Fruit fly (Drosophila melanogaster) whole organism, embryonic: ENCODE measurements around the gene dmrt11E.

Experiments used
- Asciz ChIP-seq: fragments of 200-800 bp; sonication (Bioruptor generic); optimal IDR thresholded peaks from 2 replicates; lab custom pipeline; 2017; ENCODE audit warnings: missing biosample characterization, mild to moderate bottlenecking, missing genetic modification characterization, missing genetic modification reagents
- C15 ChIP-seq: fragments of 200-800 bp; sonication (Bioruptor generic); IDR thresholded peaks from 3 replicates; pipeline ENCODE4 v1.3.6; 2022; ENCODE audit warnings: missing biosample characterization, missing genetic modification characterization
- CG10321 ChIP-seq: fragments of 200-800 bp; sonication (Bioruptor generic); IDR thresholded peaks from 2 replicates; pipeline ENCODE4 v1.3.6; 2022; ENCODE audit warnings: missing biosample characterization, missing genetic modification characterization
- CG10366 ChIP-seq: fragments of 200-800 bp; sonication (Bioruptor generic); IDR thresholded peaks from 2 replicates; pipeline ENCODE4 v1.3.6; 2022; ENCODE audit warnings: missing biosample characterization, missing genetic modification characterization
- CG11398 ChIP-seq: fragments of 200-800 bp; sonication (Bioruptor generic); optimal IDR thresholded peaks from 2 replicates; lab custom pipeline; 2016; ENCODE audit warnings: missing biosample characterization, missing genetic modification characterization
- CG11504 ChIP-seq: fragments of 200-800 bp; sonication (Bioruptor generic); optimal IDR thresholded peaks from 3 replicates; lab custom pipeline; 2019; ENCODE audit warnings: missing biosample characterization, mild to moderate bottlenecking, missing genetic modification characterization, moderate library complexity
- CG14965 ChIP-seq: fragments of 200-800 bp; sonication (Bioruptor generic); optimal IDR thresholded peaks from 2 replicates; lab custom pipeline; 2016; ENCODE audit warnings: missing biosample characterization, missing genetic modification characterization, borderline replicate concordance
- CG1647 ChIP-seq: fragments of 200-800 bp; sonication (Bioruptor generic); optimal IDR thresholded peaks from 3 replicates; lab custom pipeline; 2016; ENCODE audit warnings: missing biosample characterization, missing genetic modification characterization
- CG17186 ChIP-seq: fragments of 200-800 bp; sonication (Bioruptor generic); optimal IDR thresholded peaks from 3 replicates; lab custom pipeline; 2017; ENCODE audit warnings: missing biosample characterization, missing genetic modification reagents, missing genetic modification characterization
- CG3065 ChIP-seq: fragments of 200-800 bp; sonication (Bioruptor generic); optimal IDR thresholded peaks from 2 replicates; lab custom pipeline; 2016; ENCODE audit warnings: missing biosample characterization, missing genetic modification characterization
- CG32532 ChIP-seq: fragments of 200-800 bp; sonication (Bioruptor generic); IDR thresholded peaks from 2 replicates; pipeline ENCODE4 v1.3.6; 2022; ENCODE audit warnings: missing biosample characterization, missing genetic modification characterization
- CG4404 ChIP-seq: fragments of 200-800 bp; sonication (Bioruptor generic); IDR thresholded peaks from 2 replicates; pipeline ENCODE4 v1.3.6; 2022; ENCODE audit warnings: missing biosample characterization, missing genetic modification characterization
- CG4820 ChIP-seq: fragments of 200-800 bp; sonication (Bioruptor generic); optimal IDR thresholded peaks from 3 replicates; lab custom pipeline; 2016; ENCODE audit warnings: missing biosample characterization, missing genetic modification characterization
- CG7839 ChIP-seq: fragments of 200-800 bp; sonication (Bioruptor generic); optimal IDR thresholded peaks from 3 replicates; lab custom pipeline; 2018; ENCODE audit warnings: missing biosample characterization, mild to moderate bottlenecking, missing genetic modification characterization, moderate library complexity
- CG8290 ChIP-seq, 3 experiments: fragments of 200-800 bp; sonication (Bioruptor generic); optimal IDR thresholded peaks; 2 replicates each; lab custom pipeline; 2016 to 2019; ENCODE audit warnings: missing biosample characterization in 3 of 3, missing genetic modification characterization in 3 of 3, mild to moderate bottlenecking in 2 of 3, moderate library complexity in 1 of 3
- CG8924 ChIP-seq: fragments of 200-800 bp; optimal IDR thresholded peaks from 3 replicates; lab custom pipeline; 2019; ENCODE audit warnings: missing biosample characterization, mild to moderate bottlenecking, missing genetic modification characterization, moderate library complexity
- CG9727 ChIP-seq: fragments of 200-800 bp; sonication (Bioruptor generic); optimal IDR thresholded peaks from 3 replicates; lab custom pipeline; 2017; ENCODE audit warnings: missing biosample characterization, mild to moderate bottlenecking, missing genetic modification characterization
- CG9797 ChIP-seq: fragments of 200-800 bp; sonication (Bioruptor generic); optimal IDR thresholded peaks from 3 replicates; lab custom pipeline; 2018; ENCODE audit warnings: missing biosample characterization, mild to moderate bottlenecking, missing genetic modification characterization
- Chrac-16 ChIP-seq: fragments of 200-800 bp; sonication (Bioruptor generic); optimal IDR thresholded peaks from 3 replicates; lab custom pipeline; 2016; ENCODE audit warnings: missing biosample characterization, missing genetic modification characterization
- Dek ChIP-seq: fragments of 200-800 bp; sonication (Bioruptor generic); optimal IDR thresholded peaks from 3 replicates; lab custom pipeline; 2019; ENCODE audit warnings: missing biosample characterization, mild to moderate bottlenecking, missing genetic modification characterization, moderate library complexity
- Dfd ChIP-seq, 2 experiments: fragments of >200 bp; optimal IDR thresholded peaks; 2 replicates each; lab custom pipeline; 2017; ENCODE audit warnings: missing biosample characterization in 2 of 2, missing genetic modification characterization in 2 of 2
- ERR ChIP-seq: fragments of 200-800 bp; sonication (Bioruptor generic); optimal IDR thresholded peaks from 2 replicates; lab custom pipeline; 2016; ENCODE audit warnings: missing biosample characterization, missing genetic modification characterization
- Hr3 ChIP-seq: fragments of 200-800 bp; sonication (Bioruptor generic); optimal IDR thresholded peaks from 3 replicates; lab custom pipeline; 2016; ENCODE audit warnings: missing biosample characterization, missing genetic modification characterization
- MESR4 ChIP-seq: fragments of 200-800 bp; sonication (Bioruptor generic); optimal IDR thresholded peaks from 2 replicates; lab custom pipeline; 2018; ENCODE audit warnings: missing biosample characterization, mild to moderate bottlenecking, missing genetic modification characterization, moderate library complexity
- NK7.1 ChIP-seq: fragments of 200-800 bp; sonication (Bioruptor generic); optimal IDR thresholded peaks from 3 replicates; lab custom pipeline; 2016; ENCODE audit warnings: missing biosample characterization, missing genetic modification characterization
- Nf-YA ChIP-seq: fragments of 200-800 bp; sonication (Bioruptor generic); IDR thresholded peaks from 2 replicates; pipeline ENCODE4 v1.3.6; 2022; ENCODE audit warnings: missing biosample characterization, missing genetic modification characterization
- Ravus ChIP-seq: fragments of 200-800 bp; sonication (Bioruptor generic); IDR thresholded peaks from 2 replicates; pipeline ENCODE4 v1.3.6; 2022; ENCODE audit warnings: missing biosample characterization, missing genetic modification characterization
- YL-1 ChIP-seq: fragments of 200-800 bp; sonication (Bioruptor generic); optimal IDR thresholded peaks from 3 replicates; lab custom pipeline; 2017; ENCODE audit warnings: missing biosample characterization, mild to moderate bottlenecking, missing genetic modification characterization
- caup ChIP-seq: fragments of 200-800 bp; sonication (Bioruptor generic); optimal IDR thresholded peaks from 3 replicates; lab custom pipeline; 2017; ENCODE audit warnings: missing biosample characterization, mild to moderate bottlenecking, missing genetic modification characterization, moderate library complexity; ENCODE audit not compliant: severe bottlenecking
- chn ChIP-seq: fragments of 200-800 bp; sonication (Bioruptor generic); optimal IDR thresholded peaks from 2 replicates; lab custom pipeline; 2016; ENCODE audit warnings: missing biosample characterization, missing genetic modification characterization
- crol ChIP-seq: fragments of 200-800 bp; sonication (Bioruptor generic); IDR thresholded peaks from 2 replicates; pipeline ENCODE4 v1.3.6; 2022; ENCODE audit warnings: missing biosample characterization, missing genetic modification characterization
- da ChIP-seq: fragments of 200-800 bp; sonication (Bioruptor generic); optimal IDR thresholded peaks from 2 replicates; lab custom pipeline; 2016; ENCODE audit warnings: missing biosample characterization, missing genetic modification characterization
- dmrt99B ChIP-seq: fragments of 200-800 bp; sonication (Bioruptor generic); optimal IDR thresholded peaks from 2 replicates; lab custom pipeline; 2018; ENCODE audit warnings: missing biosample characterization, mild to moderate bottlenecking, missing genetic modification characterization, moderate library complexity
- gcm2 ChIP-seq: fragments of 200-800 bp; sonication (Bioruptor generic); optimal IDR thresholded peaks from 2 replicates; lab custom pipeline; 2016; ENCODE audit warnings: missing biosample characterization, missing genetic modification characterization
- ham ChIP-seq: fragments of 200-800 bp; sonication (Bioruptor generic); IDR thresholded peaks from 2 replicates; pipeline ENCODE4 v1.3.6; 2022; ENCODE audit warnings: missing biosample characterization, missing genetic modification characterization
- hbn ChIP-seq: fragments of 200-800 bp; sonication (Bioruptor generic); IDR thresholded peaks from 2 replicates; pipeline ENCODE4 v1.3.6; 2022; ENCODE audit warnings: missing biosample characterization, missing genetic modification characterization; ENCODE audit not compliant: partially characterized antibody
- insv ChIP-seq, 2 experiments: fragments of 200-800 bp; sonication (Bioruptor generic); optimal IDR thresholded peaks; 3 replicates each; lab custom pipeline; 2016 to 2018; ENCODE audit warnings: missing biosample characterization in 2 of 2, missing genetic modification characterization in 2 of 2
- jumu ChIP-seq: fragments of 200-800 bp; sonication (Bioruptor generic); optimal IDR thresholded peaks from 3 replicates; lab custom pipeline; 2016; ENCODE audit warnings: missing biosample characterization, missing genetic modification characterization
- lola ChIP-seq, 3 experiments: fragments of >200 bp in 2 of 3; fragments of 200-800 bp in 1 of 3; sonication (Bioruptor generic) in 1 of 3; optimal IDR thresholded peaks; 2 replicates each; lab custom pipeline; 2017 to 2019; ENCODE audit warnings: missing biosample characterization in 3 of 3, missing genetic modification characterization in 3 of 3, mild to moderate bottlenecking in 1 of 3, moderate library complexity in 1 of 3
- mld ChIP-seq: fragments of 200-800 bp; sonication (Bioruptor generic); IDR thresholded peaks from 3 replicates; pipeline ENCODE4 v1.3.6; 2022; ENCODE audit warnings: missing biosample characterization, missing genetic modification characterization; ENCODE audit not compliant: partially characterized antibody
- nerfin-1 ChIP-seq: fragments of 200-800 bp; sonication (Bioruptor generic); optimal IDR thresholded peaks from 3 replicates; lab custom pipeline; 2019; ENCODE audit warnings: missing biosample characterization, mild to moderate bottlenecking, missing genetic modification characterization, moderate library complexity
- nmo ChIP-seq: fragments of 200-800 bp; sonication (Bioruptor generic); optimal IDR thresholded peaks from 2 replicates; lab custom pipeline; 2018; ENCODE audit warnings: missing biosample characterization, mild to moderate bottlenecking, missing genetic modification characterization, moderate library complexity
- pho ChIP-seq: fragments of 200-800 bp; sonication (Bioruptor generic); optimal IDR thresholded peaks from 2 replicates; lab custom pipeline; 2016; ENCODE audit warnings: missing biosample characterization, missing genetic modification characterization
- prd ChIP-seq, 3 experiments: fragments of >200 bp in 2 of 3; fragments of 200-800 bp in 1 of 3; sonication (Bioruptor generic) in 1 of 3; optimal IDR thresholded peaks in 2 of 3; IDR thresholded peaks in 1 of 3; 2 replicates in 2 of 3; 3 replicates in 1 of 3; pipeline versions ENCODE4 v1.3.6 to Lab custom; 2017 to 2022; ENCODE audit warnings: missing biosample characterization in 1 of 3, missing genetic modification characterization in 1 of 3
- psq ChIP-seq: fragments of 200-800 bp; sonication (Bioruptor generic); optimal IDR thresholded peaks from 2 replicates; lab custom pipeline; 2017; ENCODE audit warnings: missing biosample characterization, missing genetic modification characterization
- slbo ChIP-seq: fragments of 200-800 bp; sonication (Bioruptor generic); IDR thresholded peaks from 2 replicates; pipeline ENCODE4 v1.3.6; 2022; ENCODE audit warnings: missing biosample characterization, missing genetic modification characterization
- ttk ChIP-seq: fragments of 200-800 bp; sonication (Bioruptor generic); IDR thresholded peaks from 2 replicates; pipeline ENCODE4 v2.1.2; 2022; ENCODE audit warnings: missing biosample characterization, missing genetic modification characterization
- twi ChIP-seq: fragments of 200-800 bp; optimal IDR thresholded peaks from 2 replicates; lab custom pipeline; 2019; ENCODE audit warnings: missing biosample characterization, mild to moderate bottlenecking, missing genetic modification characterization, moderate library complexity
- yki ChIP-seq: fragments of >200 bp; optimal IDR thresholded peaks from 3 replicates; lab custom pipeline; 2018
- zen ChIP-seq: fragments of 200-800 bp; sonication (Bioruptor generic); optimal IDR thresholded peaks from 3 replicates; lab custom pipeline; 2018; ENCODE audit warnings: missing biosample characterization, mild to moderate bottlenecking, missing genetic modification characterization, moderate library complexity

Gene dmrt11E

DNA sequence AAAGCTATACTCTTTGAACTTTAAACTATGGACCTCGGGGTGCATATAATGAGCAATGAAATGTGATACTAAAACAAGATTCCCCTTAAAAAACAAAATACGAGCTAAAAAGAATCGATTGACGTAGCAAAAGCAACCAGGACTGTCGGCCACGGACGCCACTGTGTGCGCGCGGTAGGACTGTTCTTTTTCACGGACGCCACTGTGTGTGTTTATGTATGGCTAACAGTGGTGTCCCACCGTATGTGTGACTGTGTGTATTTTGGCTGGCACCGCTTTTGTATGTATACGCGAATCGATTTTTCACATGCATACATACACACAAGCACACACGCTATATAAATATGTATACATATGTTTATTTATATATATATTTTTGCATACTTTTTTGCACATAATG, 15.8 kb downstream of the dmrt11E start (continued):
- TF ChIP-seq Hr3 (GFP tag; lab: Kevin White, UChicago) (peak; percentile 27), CG10366 (GFP tag; lab: Robert Waterston, UW) (peak; percentile 56), Asciz (GFP tag; lab: Kevin White, UChicago) (peak; percentile 5), jumu (GFP tag; lab: Kevin White, UChicago) (peak; percentile 49), CG4404 (no peak), Chrac-16 (GFP tag; lab: Kevin White, UChicago) (peak; percentile 32), prd (optimal IDR thresholded peaks at IDR 0.05; lab: Kevin White, UChicago) (no peak), prd (GFP tag; IDR thresholded peaks at IDR 0.05; lab: Robert Waterston, UW) (peak; percentile 65), CG1647 (GFP tag; lab: Kevin White, UChicago) (peak; percentile 43), hbn (no peak), CG7839 (tag; lab: Kevin White, UChicago) (peak; percentile 36), CG3065 (GFP tag; lab: Kevin White, UChicago) (peak; percentile 31), pho (GFP tag; lab: Kevin White, UChicago) (peak; percentile 62), gcm2 (GFP tag; lab: Kevin White, UChicago) (peak; percentile 34), CG8924 (tag; lab: Kevin White, UChicago) (peak; percentile 19), chn (GFP tag; lab: Kevin White, UChicago) (peak; percentile 56), Dfd (GFP tag; optimal IDR thresholded peaks at IDR 0.05; lab: Kevin White, UChicago) (no peak), slbo (GFP tag; lab: Robert Waterston, UW) (peak; percentile 81), NK7.1 (GFP tag; lab: Kevin White, UChicago) (no peak), da (no peak), dmrt99B (tag; lab: Kevin White, UChicago) (peak; percentile 44), psq (GFP tag; lab: Kevin White, UChicago) (no peak), nerfin-1 (peak; percentile 19), ttk (GFP tag; lab: Robert Waterston, UW) (0 out of 2 replicates have a peak, but pooled peaks have one; percentile 16), C15 (no peak), CG8290 (GFP tag; optimal IDR thresholded peaks at IDR 0.05; lab: Kevin White, UChicago) (no peak), CG8290 (tag; optimal IDR thresholded peaks at IDR 0.05; lab: Kevin White, UChicago) (peak in 1 of 2 experiments; percentile 88), ERR (GFP tag; lab: Kevin White, UChicago) (peak; percentile 55), CG11398 (GFP tag; lab: Kevin White, UChicago) (peak; percentile 17), ham (GFP tag; lab: Robert Waterston, UW) (no peak), CG14965 (GFP tag; lab: Kevin White, UChicago) (no peak), crol (GFP tag; lab: Robert Waterston, UW) (no peak), zen (tag; lab: Kevin White, UChicago) (no peak), YL-1 (peak; percentile 85), lola (GFP tag; optimal IDR thresholded peaks at IDR 0.05; lab: Kevin White, UChicago) (no peak), CG9797 (GFP tag; lab: Kevin White, UChicago) (no peak), MESR4 (GFP tag; lab: Kevin White, UChicago) (peak; percentile 32), CG9727 (peak; percentile 10), caup (peak; percentile 56), mld (GFP tag; lab: Robert Waterston, UW) (no peak), CG10321 (GFP tag; lab: Robert Waterston, UW) (0 out of 2 replicates have a peak, but pooled peaks have one; percentile 23), CG17186 (GFP tag; lab: Kevin White, UChicago) (no peak), Dek (tag; lab: Kevin White, UChicago) (peak; percentile 51), CG11504 (tag; lab: Kevin White, UChicago) (no peak), yki (lab: Kevin White, UChicago) (no peak), twi (no peak), CG32532 (peak; percentile 81), insv (GFP tag; optimal IDR thresholded peaks at IDR 0.05; lab: Kevin White, UChicago) (no peak), CG4820 (GFP tag; lab: Kevin White, UChicago) (no peak), Ravus (no peak), Nf-YA (GFP tag; lab: Robert Waterston, UW) (no peak), nmo (GFP tag; lab: Kevin White, UChicago) (peak; percentile 15)
